Fruit fly (Drosophila melanogaster): ENCODE results near the gene ctrip.

Gene ctrip

dm6 chr3R:4811936-4812534 is at the start of gene ctrip, which contains the start of gene Hus1-like (continued):
- TF ChIP-seq Nf-YB (GFP tag; optimal IDR thresholded peaks at IDR 0.05) (peak; percentile 2), CG34224 (GFP tag; IDR thresholded peaks at IDR 0.05; ENCODE audit: partially characterized antibody) (peak; percentile 54), HLHmδ (GFP tag; optimal IDR thresholded peaks at IDR 0.05) (peak; percentile 8), CG18619 (GFP tag; optimal IDR thresholded peaks at IDR 0.05) (no peak), BtbVII (GFP tag; optimal IDR thresholded peaks at IDR 0.05) (peak; percentile 7), CG2712 (tag; optimal IDR thresholded peaks at IDR 0.05) (peak; percentile 48), scrt (GFP tag; optimal IDR thresholded peaks at IDR 0.05) (peak; percentile 31), CG4282 (GFP tag; optimal IDR thresholded peaks at IDR 0.05) (no peak), CG11085 (GFP tag; IDR thresholded peaks at IDR 0.05) (no peak), Eip74EF (GFP tag; optimal IDR thresholded peaks at IDR 0.05) (peak in 1 of 2 experiments; percentile 29), D19A (tag; optimal IDR thresholded peaks at IDR 0.05) (peak; percentile 0), tin (GFP tag; optimal IDR thresholded peaks at IDR 0.05) (peak; percentile 19), bowl (GFP tag; IDR thresholded peaks at IDR 0.05) (no peak), hkb (optimal IDR thresholded peaks at IDR 0.05) (no peak), hkb (GFP tag; IDR thresholded peaks at IDR 0.05) (peak; percentile 23; the same call in 1 of the 2 replicates), CG2116 (GFP tag; optimal IDR thresholded peaks at IDR 0.05) (peak; percentile 45), unc-4 (GFP tag; IDR thresholded peaks at IDR 0.05; ENCODE audit: partially characterized antibody) (peak; percentile 58), CG12744 (GFP tag; optimal IDR thresholded peaks at IDR 0.05) (no peak), Dll (GFP tag; IDR thresholded peaks at IDR 0.05; ENCODE audit: partially characterized antibody) (peak; percentile 61; the same call in 2 of the 4 replicates), CG6813 (GFP tag; optimal IDR thresholded peaks at IDR 0.05) (peak; percentile 46), ftz-f1 (GFP tag; optimal IDR thresholded peaks at IDR 0.05) (no peak), Jarid2 (GFP tag; optimal IDR thresholded peaks at IDR 0.05) (peak; percentile 64), Dbx (GFP tag; IDR thresholded peaks at IDR 0.05) (peak; percentile 55; the same call in 2 of the 3 replicates), Aef1 (GFP tag; IDR thresholded peaks at IDR 0.05) (0 out of 3 replicates have a peak, but pooled peaks have one; percentile 21), MESR4 (GFP tag; optimal IDR thresholded peaks at IDR 0.05) (peak; percentile 97), CG34376 (GFP tag; optimal IDR thresholded peaks at IDR 0.05) (peak; percentile 36), gce (GFP tag; IDR thresholded peaks at IDR 0.05) (0 out of 3 replicates have a peak, but pooled peaks have one; percentile 30), Ets97D (GFP tag; optimal IDR thresholded peaks at IDR 0.05) (peak; percentile 63), Myb (GFP tag; optimal IDR thresholded peaks at IDR 0.05) (peak; percentile 12), CG14710 (tag; optimal IDR thresholded peaks at IDR 0.05) (peak; percentile 39), E2f1 (GFP tag; IDR thresholded peaks at IDR 0.05) (peak; percentile 8; the same call in 1 of the 2 replicates), bcd (GFP tag; optimal IDR thresholded peaks at IDR 0.05) (no peak), stc (GFP tag; IDR thresholded peaks at IDR 0.05) (no peak), prd (optimal IDR thresholded peaks at IDR 0.05) (no peak), prd (GFP tag; IDR thresholded peaks at IDR 0.05) (peak; percentile 45; the same call in 2 of the 3 replicates), inv (GFP tag; IDR thresholded peaks at IDR 0.05; ENCODE audit: partially characterized antibody) (peak; percentile 37; the same call in 1 of the 2 replicates), CG8290 (GFP tag; optimal IDR thresholded peaks at IDR 0.05) (no peak), CG8290 (tag; optimal IDR thresholded peaks at IDR 0.05) (peak in 1 of 2 experiments; percentile 60), Stat92E (GFP tag; optimal IDR thresholded peaks at IDR 0.05) (peak in 1 of 3 experiments; percentile 24), hbn (GFP tag; IDR thresholded peaks at IDR 0.05; ENCODE audit: partially characterized antibody) (peak; percentile 31; the same call in 1 of the 2 replicates), CG13123 (GFP tag; optimal IDR thresholded peaks at IDR 0.05) (no peak), CG7357 (GFP tag; IDR thresholded peaks at IDR 0.05) (peak; percentile 88), Opbp (GFP tag; IDR thresholded peaks at IDR 0.05; ENCODE audit: partially characterized antibody) (peak; percentile 65; the same call in 1 of the 3 replicates), Med (GFP tag) (peak; percentile 86), crc (GFP tag; optimal IDR thresholded peaks at IDR 0.05) (no peak), H2.0 (GFP tag; IDR thresholded peaks at IDR 0.05) (peak; percentile 26; the same call in 1 of the 2 replicates), Hr78 (GFP tag; optimal IDR thresholded peaks at IDR 0.05) (no peak), wek (GFP tag; optimal IDR thresholded peaks at IDR 0.05) (peak; percentile 94)
